Worm (Caenorhabditis elegans): ENCODE data around the gene rpc-25.

Gene rpc-25

DNA sequence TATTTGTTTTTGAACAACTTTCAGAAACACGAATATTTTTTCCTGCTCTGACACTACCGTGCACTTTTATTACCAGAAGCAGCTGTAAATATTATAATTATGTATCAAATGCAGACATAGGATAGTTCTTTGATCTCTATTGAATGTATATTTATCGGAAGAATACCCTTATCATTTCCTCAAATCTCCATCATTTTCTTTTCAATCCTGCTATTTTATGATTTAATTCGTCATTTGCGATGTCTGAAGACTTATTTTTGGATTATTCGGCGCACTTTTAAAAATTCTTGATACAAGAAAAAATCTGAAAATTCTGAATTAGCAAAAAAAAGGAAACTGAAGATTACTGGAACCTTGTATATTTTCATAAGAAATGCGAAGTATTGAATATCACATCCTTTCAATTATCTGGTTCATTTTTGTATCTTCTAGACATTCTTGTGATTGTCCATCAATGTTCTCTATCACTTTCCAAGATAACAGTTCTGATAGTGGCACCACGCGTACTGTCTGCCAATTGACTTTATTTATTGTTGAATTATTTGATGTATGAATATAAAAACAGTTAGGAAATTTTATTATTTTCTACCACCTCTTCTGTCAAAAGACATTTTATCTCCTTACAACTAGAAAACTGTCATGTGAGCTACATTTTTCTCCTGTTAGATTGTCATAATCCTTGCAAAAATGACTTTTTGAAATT is 37.8 kb upstream of the rpc-25 start:
- no peak for TF ChIP-seq ztf-23 (GFP tag; IDR thresholded peaks at IDR 0.05)
- no peak for TF ChIP-seq cog-1 (tag; optimal IDR thresholded peaks at IDR 0.05)
- TF ChIP-seq med-1 (GFP tag; optimal IDR thresholded peaks at IDR 0.05; ENCODE audit: insufficient read depth), result no peak
- TF ChIP-seq ztf-29 (GFP tag; IDR thresholded peaks at IDR 0.05), result no peak
- TF ChIP-seq tab-1 (GFP tag; IDR thresholded peaks at IDR 0.05), result no peak
- no peak for TF ChIP-seq flt-1 (GFP tag; IDR thresholded peaks at IDR 0.05)
- TF ChIP-seq ref-1 (GFP tag; conservative IDR thresholded peaks at IDR 0.05), result no peak
- TF ChIP-seq klf-2 (GFP tag; conservative IDR thresholded peaks at IDR 0.05), result no peak
- TF ChIP-seq T22C8.4 (GFP tag; IDR thresholded peaks at IDR 0.05), result no peak

DNA sequence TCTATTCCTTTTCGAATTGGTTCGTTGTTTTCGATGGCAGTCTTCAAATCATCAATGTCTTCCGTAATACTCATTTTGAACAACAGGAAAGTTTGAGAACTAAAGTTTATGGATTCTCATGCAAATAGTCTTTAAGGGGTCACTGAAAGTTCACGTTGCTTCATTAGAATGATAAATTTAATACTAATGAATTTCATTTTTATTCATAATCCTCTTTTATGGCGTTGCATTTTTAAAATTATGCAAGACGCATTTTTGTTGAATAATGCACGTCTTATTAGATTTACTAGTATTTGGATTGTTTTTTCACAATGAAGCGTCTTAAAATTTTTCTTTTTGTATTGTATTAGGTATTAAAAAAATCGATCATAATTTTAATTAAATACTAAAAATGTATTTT is 36.7 kb upstream of the rpc-25 start, which contains the start of gene C12D8.9:
Gene C12D8.9, minus strand, starts transcription at position 101 of the 400 bp plus-strand sequence.
- TF ChIP-seq cog-1 (tag; optimal IDR thresholded peaks at IDR 0.05) (no peak), ztf-23 (GFP tag; IDR thresholded peaks at IDR 0.05) (no peak), tab-1 (GFP tag; IDR thresholded peaks at IDR 0.05) (no peak), T22C8.4 (GFP tag; IDR thresholded peaks at IDR 0.05) (no peak), med-1 (GFP tag; optimal IDR thresholded peaks at IDR 0.05; ENCODE audit: insufficient read depth) (no peak), klf-2 (GFP tag; conservative IDR thresholded peaks at IDR 0.05) (no peak), ztf-29 (GFP tag; IDR thresholded peaks at IDR 0.05) (no peak), flt-1 (GFP tag; IDR thresholded peaks at IDR 0.05) (no peak), ref-1 (GFP tag; conservative IDR thresholded peaks at IDR 0.05) (no peak)

DNA sequence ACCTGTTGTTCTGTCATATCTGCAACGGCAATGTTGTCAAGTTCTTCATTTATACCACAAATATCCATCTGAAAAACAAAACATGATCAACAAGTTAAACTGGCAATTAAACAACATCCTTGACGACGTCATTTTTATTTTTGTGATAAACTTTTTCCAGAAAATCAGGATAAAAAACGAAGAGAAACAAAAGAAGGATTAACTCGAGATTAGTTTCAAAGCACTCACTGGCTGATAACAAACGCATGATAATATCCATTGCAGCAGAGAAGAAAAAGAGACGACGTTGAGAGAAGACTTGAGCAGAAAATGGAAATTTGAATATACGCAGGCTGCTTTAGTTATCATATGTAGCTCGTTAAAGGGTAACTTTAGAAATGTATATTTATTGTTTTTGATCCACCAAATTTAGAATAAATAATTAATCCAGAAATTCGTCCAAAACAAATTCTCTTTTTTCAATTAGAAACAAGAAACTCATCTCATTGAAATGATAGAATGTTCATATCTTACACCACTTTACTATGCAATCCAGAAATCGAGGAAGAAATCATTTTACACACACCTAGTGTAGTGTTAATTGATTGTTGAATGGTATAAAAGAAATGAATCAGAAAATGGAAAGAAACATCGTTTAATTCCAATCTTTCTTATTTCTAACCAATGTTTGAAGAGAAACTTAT is 34.9 kb upstream of the rpc-25 start, which contains the start of the genes C12D8.21 and col-148:
Gene C12D8.21, minus strand, starts transcription at position 68 of the 683 bp plus-strand sequence.
Gene col-148, plus strand, starts transcription at position 633 of the 683 bp plus-strand sequence.
- no peak for TF ChIP-seq med-1 (GFP tag; optimal IDR thresholded peaks at IDR 0.05; ENCODE audit: insufficient read depth)
- no peak for TF ChIP-seq ztf-23 (GFP tag; IDR thresholded peaks at IDR 0.05)
- no peak for TF ChIP-seq cog-1 (tag; optimal IDR thresholded peaks at IDR 0.05)
- TF ChIP-seq tab-1 (GFP tag; IDR thresholded peaks at IDR 0.05), result no peak
- no peak for TF ChIP-seq ztf-29 (GFP tag; IDR thresholded peaks at IDR 0.05)
- no peak for TF ChIP-seq ref-1 (GFP tag; conservative IDR thresholded peaks at IDR 0.05)
- no peak for TF ChIP-seq T22C8.4 (GFP tag; IDR thresholded peaks at IDR 0.05)
- no peak for TF ChIP-seq klf-2 (GFP tag; conservative IDR thresholded peaks at IDR 0.05)
- no peak for TF ChIP-seq flt-1 (GFP tag; IDR thresholded peaks at IDR 0.05)

DNA sequence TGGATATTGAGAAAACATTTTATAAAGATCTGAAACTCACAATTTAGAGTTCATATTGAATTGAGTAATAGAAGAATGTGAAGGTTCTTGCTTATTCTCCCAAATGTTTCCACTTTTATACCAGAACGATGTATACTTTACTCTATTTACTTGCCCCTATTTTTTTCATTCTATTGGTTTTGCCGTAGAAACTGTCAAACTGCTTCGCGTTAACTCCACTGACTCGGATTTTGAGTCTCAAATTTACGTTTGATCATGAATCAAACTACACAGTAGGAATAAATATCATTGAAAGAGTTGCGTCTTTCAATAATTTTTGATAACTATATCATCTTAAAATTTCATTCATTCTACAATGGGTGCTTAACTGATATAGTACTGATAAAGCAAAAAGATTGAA is 33.5 kb upstream of the rpc-25 start, which contains the start of gene fipr-8:
Gene fipr-8, minus strand, starts transcription at position 101 of the 400 bp plus-strand sequence.
- TF ChIP-seq ztf-29 (GFP tag; IDR thresholded peaks at IDR 0.05) (no peak), T22C8.4 (GFP tag; IDR thresholded peaks at IDR 0.05) (no peak), tab-1 (GFP tag; IDR thresholded peaks at IDR 0.05) (no peak), ref-1 (GFP tag; conservative IDR thresholded peaks at IDR 0.05) (no peak), flt-1 (GFP tag; IDR thresholded peaks at IDR 0.05) (no peak), med-1 (GFP tag; optimal IDR thresholded peaks at IDR 0.05; ENCODE audit: insufficient read depth) (no peak), cog-1 (tag; optimal IDR thresholded peaks at IDR 0.05) (no peak), klf-2 (GFP tag; conservative IDR thresholded peaks at IDR 0.05) (no peak), ztf-23 (GFP tag; IDR thresholded peaks at IDR 0.05) (no peak)

DNA sequence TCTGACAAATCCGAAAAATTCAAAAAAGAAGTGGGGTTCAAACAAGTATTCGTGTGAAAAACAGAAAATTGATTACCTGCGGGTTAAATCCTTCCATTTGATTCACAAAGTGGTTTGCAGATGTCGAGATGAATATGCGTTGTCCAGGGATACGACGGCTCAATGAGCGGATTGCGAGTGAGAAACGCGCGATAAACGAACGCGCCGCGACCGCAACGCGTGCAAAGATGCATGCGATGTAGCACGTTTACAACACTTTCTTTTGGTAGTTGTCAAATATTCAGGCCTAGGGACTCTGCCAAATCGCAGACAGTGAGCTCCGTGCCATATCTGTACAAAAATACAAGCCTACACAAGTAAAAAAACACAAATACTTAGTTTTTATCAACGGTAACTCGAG is 32.3 kb upstream of the rpc-25 start, which contains the start of gene fubl-1:
Gene fubl-1, minus strand, starts transcription at position 202 of the 400 bp plus-strand sequence.
- no peak for TF ChIP-seq klf-2 (GFP tag; conservative IDR thresholded peaks at IDR 0.05)
- TF ChIP-seq tab-1 (GFP tag; IDR thresholded peaks at IDR 0.05), result 0 out of 2 replicates have a peak, but pooled peaks have one; percentile 46

DNA sequence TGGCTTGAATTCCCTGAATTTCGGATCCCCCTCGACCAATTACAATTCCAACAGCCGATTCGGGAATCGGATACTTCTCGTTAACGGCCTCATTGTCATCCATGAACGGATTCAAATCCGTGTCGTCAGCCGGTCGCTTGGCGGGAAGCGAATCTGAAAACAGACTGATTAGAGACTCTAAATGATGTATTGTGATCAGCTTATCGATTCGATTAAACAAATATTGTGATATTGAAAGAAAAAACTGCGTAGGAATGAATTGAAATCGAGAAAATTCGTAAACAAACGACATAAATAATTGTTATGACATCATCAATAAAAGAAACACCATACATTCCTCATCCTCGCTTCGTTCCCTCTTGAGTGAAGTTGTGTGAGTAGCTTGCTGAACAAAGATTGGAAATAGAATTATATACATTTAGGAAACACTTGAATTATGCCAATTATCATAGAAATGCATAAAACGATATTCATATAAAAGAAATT is 31.6 kb upstream of the rpc-25 start:
- no peak for TF ChIP-seq ref-1 (GFP tag; conservative IDR thresholded peaks at IDR 0.05)
- no peak for TF ChIP-seq T22C8.4 (GFP tag; IDR thresholded peaks at IDR 0.05)

DNA sequence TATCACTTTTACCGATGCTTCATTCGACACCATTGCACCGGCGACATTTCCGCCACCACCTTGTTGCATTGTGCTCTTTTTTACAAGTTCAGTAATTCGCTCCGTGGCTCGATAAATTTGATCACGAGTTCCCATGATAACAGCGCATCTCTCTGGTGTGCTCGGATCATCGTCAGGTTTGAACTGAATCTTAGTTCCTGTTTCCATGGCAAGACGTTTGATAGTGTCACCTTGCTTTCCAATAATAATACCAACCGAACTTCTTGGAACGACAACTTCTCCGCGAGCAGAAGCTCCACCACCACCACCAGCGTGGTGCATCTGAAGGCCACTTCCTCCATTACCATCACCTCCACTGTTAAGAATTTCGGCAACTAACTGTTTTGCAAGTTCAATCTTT is 30.8 kb upstream of the rpc-25 start:
- TF ChIP-seq ztf-23 (GFP tag; IDR thresholded peaks at IDR 0.05) (no peak), flt-1 (GFP tag; IDR thresholded peaks at IDR 0.05) (no peak), T22C8.4 (GFP tag; IDR thresholded peaks at IDR 0.05) (no peak), ref-1 (GFP tag; conservative IDR thresholded peaks at IDR 0.05) (no peak), tab-1 (GFP tag; IDR thresholded peaks at IDR 0.05) (no peak), ztf-29 (GFP tag; IDR thresholded peaks at IDR 0.05) (no peak), cog-1 (tag; optimal IDR thresholded peaks at IDR 0.05) (no peak), med-1 (GFP tag; optimal IDR thresholded peaks at IDR 0.05; ENCODE audit: insufficient read depth) (no peak), klf-2 (GFP tag; conservative IDR thresholded peaks at IDR 0.05) (no peak)

DNA sequence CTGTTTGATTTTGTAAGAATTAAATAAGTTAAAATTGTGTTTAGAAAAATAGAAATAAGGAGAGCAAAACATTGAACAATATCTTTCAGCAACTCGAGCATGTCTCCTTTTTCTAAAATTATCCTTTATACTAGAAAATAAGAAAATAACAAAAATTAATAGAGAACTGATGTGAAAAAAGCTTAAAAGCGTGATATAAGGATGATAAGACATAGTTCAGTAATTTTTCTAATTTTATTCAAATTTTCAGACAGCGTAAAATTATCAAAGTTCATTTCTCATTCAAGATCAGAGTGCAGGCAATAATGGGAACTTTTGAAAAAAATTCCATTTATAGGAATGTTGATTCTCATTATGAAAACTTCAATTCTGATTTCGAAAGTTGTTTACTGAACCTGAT is 26.9 kb upstream of the rpc-25 start, which contains the start of gene str-182:
Gene str-182, minus strand, starts transcription at position 101 of the 400 bp plus-strand sequence.
- TF ChIP-seq ztf-23 (GFP tag; IDR thresholded peaks at IDR 0.05) (no peak), ref-1 (GFP tag; conservative IDR thresholded peaks at IDR 0.05) (no peak), med-1 (GFP tag; optimal IDR thresholded peaks at IDR 0.05; ENCODE audit: insufficient read depth) (no peak), T22C8.4 (GFP tag; IDR thresholded peaks at IDR 0.05) (no peak), ztf-29 (GFP tag; IDR thresholded peaks at IDR 0.05) (no peak), flt-1 (GFP tag; IDR thresholded peaks at IDR 0.05) (no peak), klf-2 (GFP tag; conservative IDR thresholded peaks at IDR 0.05) (no peak), tab-1 (GFP tag; IDR thresholded peaks at IDR 0.05) (no peak)

DNA sequence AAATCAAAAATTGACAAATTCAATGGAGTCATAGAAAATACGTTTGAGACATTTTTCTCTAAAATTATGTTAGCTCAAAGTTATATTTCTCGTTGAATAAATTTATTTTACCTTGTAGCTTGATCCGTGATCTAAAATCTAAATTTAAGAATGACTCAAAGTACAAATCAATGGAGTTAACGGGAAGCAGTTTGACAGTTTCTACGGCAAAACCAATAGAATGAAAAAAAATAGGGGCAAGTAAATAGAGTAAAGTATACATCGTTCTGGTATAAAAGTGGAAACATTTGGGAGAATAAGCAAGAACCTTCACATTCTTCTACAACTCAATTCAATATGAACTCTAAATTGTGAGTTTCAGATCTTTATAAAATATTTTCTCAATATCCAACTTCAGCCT is 24.5 kb upstream of the rpc-25 start, which contains the start of gene fipr-6:
Gene fipr-6, plus strand, starts transcription at position 301 of the 400 bp plus-strand sequence.
- no peak for TF ChIP-seq ztf-23 (GFP tag; IDR thresholded peaks at IDR 0.05)
- no peak for TF ChIP-seq ref-1 (GFP tag; conservative IDR thresholded peaks at IDR 0.05)
- no peak for TF ChIP-seq med-1 (GFP tag; optimal IDR thresholded peaks at IDR 0.05; ENCODE audit: insufficient read depth)
- no peak for TF ChIP-seq tab-1 (GFP tag; IDR thresholded peaks at IDR 0.05)
- no peak for TF ChIP-seq cog-1 (tag; optimal IDR thresholded peaks at IDR 0.05)
- TF ChIP-seq klf-2 (GFP tag; conservative IDR thresholded peaks at IDR 0.05), result no peak
- no peak for TF ChIP-seq ztf-29 (GFP tag; IDR thresholded peaks at IDR 0.05)
- no peak for TF ChIP-seq flt-1 (GFP tag; IDR thresholded peaks at IDR 0.05)
- TF ChIP-seq T22C8.4 (GFP tag; IDR thresholded peaks at IDR 0.05), result no peak

Measured in whole organism, midembryonic.